Fruit fly (Drosophila melanogaster): Measurements from ENCODE around the gene CG4456.

CG4456 gene

DNA sequence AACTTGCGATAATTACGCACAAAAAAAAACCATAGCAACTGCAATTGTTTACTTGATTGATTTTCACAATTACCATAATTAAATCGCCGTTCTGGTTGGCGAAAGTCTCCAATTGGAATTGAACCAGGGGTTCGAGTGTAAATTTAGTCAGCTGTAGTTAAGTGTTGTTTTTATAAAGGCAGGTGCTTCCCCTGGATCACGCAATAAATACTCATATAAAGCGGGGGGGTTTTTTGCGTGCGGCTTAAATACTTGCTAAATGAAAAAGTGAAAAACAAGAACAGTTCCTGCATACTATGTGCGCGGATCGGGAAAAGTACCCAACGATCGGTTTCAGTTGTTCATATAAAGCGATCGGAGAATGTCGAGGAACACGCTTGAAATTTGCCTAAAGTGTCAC, 28.6 kb upstream of the CG4456 start:
- no peak for TF ChIP-seq Hr83 (GFP tag; optimal IDR thresholded peaks at IDR 0.05; ENCODE audit: poor library complexity, severe bottlenecking)
- TF ChIP-seq dsf (GFP tag; optimal IDR thresholded peaks at IDR 0.05; ENCODE audit: borderline replicate concordance) = no peak
- TF ChIP-seq Rel (GFP tag; optimal IDR thresholded peaks at IDR 0.05) = no peak
- TF ChIP-seq Rel (tag; optimal IDR thresholded peaks at IDR 0.05) = peak; percentile 96

- TF ChIP-seq ey (GFP tag; optimal IDR thresholded peaks at IDR 0.05) (no peak), Jra (GFP tag; optimal IDR thresholded peaks at IDR 0.05) (no peak), usp (GFP tag; optimal IDR thresholded peaks at IDR 0.05) (no peak), sage (GFP tag; optimal IDR thresholded peaks at IDR 0.05) (no peak), fru (GFP tag; optimal IDR thresholded peaks at IDR 0.05) (no peak), CG9705 (GFP tag; optimal IDR thresholded peaks at IDR 0.05) (no peak), lola (GFP tag; optimal IDR thresholded peaks at IDR 0.05) (no peak), foxo (GFP tag; optimal IDR thresholded peaks at IDR 0.05) (no peak), jim (GFP tag; optimal IDR thresholded peaks at IDR 0.05) (no peak), h (GFP tag; optimal IDR thresholded peaks at IDR 0.05) (no peak), pan (optimal IDR thresholded peaks at IDR 0.05) (no peak), rgr (GFP tag; optimal IDR thresholded peaks at IDR 0.05) (no peak), Rel (GFP tag; optimal IDR thresholded peaks at IDR 0.05) (no peak), Rel (tag; optimal IDR thresholded peaks at IDR 0.05) (no peak), Dfd (GFP tag; optimal IDR thresholded peaks at IDR 0.05) (no peak), Sp1 (GFP tag; optimal IDR thresholded peaks at IDR 0.05) (no peak), tai (GFP tag; optimal IDR thresholded peaks at IDR 0.05) (no peak), brk (GFP tag; optimal IDR thresholded peaks at IDR 0.05) (no peak), CrebA (GFP tag; optimal IDR thresholded peaks at IDR 0.05; ENCODE audit: borderline replicate concordance) (no peak), Mio (GFP tag; optimal IDR thresholded peaks at IDR 0.05) (no peak), br (GFP tag; optimal IDR thresholded peaks at IDR 0.05) (no peak)
Observed at dm6 chr3L:9345157-9345556, 27.4 kb upstream of the CG4456 start.

DNA sequence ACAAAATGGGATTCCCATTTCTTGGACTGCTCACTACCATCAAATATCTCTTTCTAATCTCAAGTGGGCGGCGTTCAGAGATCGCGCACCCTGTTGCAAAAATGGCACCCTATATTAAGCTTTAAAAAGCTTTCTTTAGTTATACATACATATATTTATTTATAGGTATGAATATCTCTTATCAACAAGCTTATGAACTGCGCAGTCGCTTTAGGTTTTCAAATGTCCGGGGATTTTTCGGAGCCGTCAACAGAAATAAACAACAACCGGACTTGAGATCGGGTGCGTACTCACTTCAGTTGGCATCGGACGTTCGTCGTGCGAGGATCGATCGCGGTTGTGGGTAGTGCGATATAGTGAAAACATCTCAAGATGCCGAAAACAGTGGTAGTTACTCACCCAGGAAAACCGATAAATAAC, 23.2 kb upstream of the CG4456 start, which contains the start of gene PGRP-LF:
Gene PGRP-LF (plus strand): TSS at position 296 of the 420 bp plus-strand sequence.
- TF ChIP-seq N (GFP tag; optimal IDR thresholded peaks at IDR 0.05) (no peak), usp (GFP tag; optimal IDR thresholded peaks at IDR 0.05) (no peak), CG32264 (GFP tag; optimal IDR thresholded peaks at IDR 0.05) (no peak), woc (GFP tag; optimal IDR thresholded peaks at IDR 0.05) (no peak), foxo (GFP tag; optimal IDR thresholded peaks at IDR 0.05) (peak in 1 of 2 experiments; percentile 7), h (GFP tag; optimal IDR thresholded peaks at IDR 0.05) (peak; percentile 52), sv (GFP tag; optimal IDR thresholded peaks at IDR 0.05) (peak; percentile 17), OdsH (GFP tag; optimal IDR thresholded peaks at IDR 0.05) (peak; percentile 41), Rel (GFP tag; optimal IDR thresholded peaks at IDR 0.05) (no peak), Rel (tag; optimal IDR thresholded peaks at IDR 0.05) (peak; percentile 100), jim (GFP tag; optimal IDR thresholded peaks at IDR 0.05) (no peak), CG9705 (GFP tag; optimal IDR thresholded peaks at IDR 0.05) (no peak), Mio (GFP tag; optimal IDR thresholded peaks at IDR 0.05) (no peak), Hr83 (GFP tag; optimal IDR thresholded peaks at IDR 0.05; ENCODE audit: poor library complexity, severe bottlenecking) (peak; percentile 36), dl (GFP tag; optimal IDR thresholded peaks at IDR 0.05; ENCODE audit: insufficient read depth in 1 of 2, partially characterized antibody in 2 of 2) (no peak), pan (optimal IDR thresholded peaks at IDR 0.05) (no peak), Hr78 (GFP tag; optimal IDR thresholded peaks at IDR 0.05) (no peak), ey (GFP tag; optimal IDR thresholded peaks at IDR 0.05) (no peak), Dif (GFP tag; optimal IDR thresholded peaks at IDR 0.05; ENCODE audit: partially characterized antibody) (no peak), CrebA (GFP tag; optimal IDR thresholded peaks at IDR 0.05; ENCODE audit: borderline replicate concordance) (peak; percentile 78), dsf (GFP tag; optimal IDR thresholded peaks at IDR 0.05; ENCODE audit: borderline replicate concordance) (no peak), tai (GFP tag; optimal IDR thresholded peaks at IDR 0.05) (no peak), Abd-B (GFP tag; optimal IDR thresholded peaks at IDR 0.05) (no peak), fru (GFP tag; optimal IDR thresholded peaks at IDR 0.05) (no peak), lola (GFP tag; optimal IDR thresholded peaks at IDR 0.05) (no peak), sage (GFP tag; optimal IDR thresholded peaks at IDR 0.05) (peak; percentile 13), brk (GFP tag; optimal IDR thresholded peaks at IDR 0.05) (peak; percentile 57), Sp1 (GFP tag; optimal IDR thresholded peaks at IDR 0.05) (peak; percentile 36), GATAd (GFP tag; optimal IDR thresholded peaks at IDR 0.05) (no peak), psq (GFP tag; optimal IDR thresholded peaks at IDR 0.05) (no peak), Jra (GFP tag; optimal IDR thresholded peaks at IDR 0.05) (peak; percentile 44), Vsx2 (GFP tag; optimal IDR thresholded peaks at IDR 0.05; ENCODE audit: partially characterized antibody) (no peak), HLH106 (tag; optimal IDR thresholded peaks at IDR 0.05) (no peak), Myc (optimal IDR thresholded peaks at IDR 0.05) (no peak), Hnf4 (GFP tag; optimal IDR thresholded peaks at IDR 0.05) (peak; percentile 19), br (GFP tag; optimal IDR thresholded peaks at IDR 0.05) (peak; percentile 19), Dfd (GFP tag; optimal IDR thresholded peaks at IDR 0.05) (no peak), rgr (GFP tag; optimal IDR thresholded peaks at IDR 0.05) (no peak), dmrt93B (GFP tag; optimal IDR thresholded peaks at IDR 0.05) (no peak)
